Fruit fly (Drosophila melanogaster): ENCODE data around the gene Sema5c.

The Sema5c gene

dm6 chr3L:12081679-12082520, at the start of gene Sema5c:
Gene Sema5c, minus strand, starts transcription at chr3L:12081830.
- peak; percentile 63 for TF ChIP-seq gl (tag; optimal IDR thresholded peaks at IDR 0.05)
- TF ChIP-seq CG34367 (tag; optimal IDR thresholded peaks at IDR 0.05) = peak; percentile 52
- TF ChIP-seq CG10348 (GFP tag; IDR thresholded peaks at IDR 0.05) = no peak
- no peak for TF ChIP-seq D1 (tag; optimal IDR thresholded peaks at IDR 0.05)
- TF ChIP-seq Ets98B (GFP tag; IDR thresholded peaks at IDR 0.05) = peak; percentile 72
- TF ChIP-seq CG4496 (GFP tag; IDR thresholded peaks at IDR 0.05) = peak; percentile 84
- TF ChIP-seq fd96Ca (GFP tag; IDR thresholded peaks at IDR 0.05) = peak; percentile 53; the same call in 2 of the 3 replicates
- TF ChIP-seq Pif1B (GFP tag; optimal IDR thresholded peaks at IDR 0.05) = peak; percentile 71
- peak; percentile 68 for TF ChIP-seq CG14655 (GFP tag; optimal IDR thresholded peaks at IDR 0.05)
- peak; percentile 76 for TF ChIP-seq CG15710 (tag; optimal IDR thresholded peaks at IDR 0.05)
- peak; percentile 30 for TF ChIP-seq Pif1A (GFP tag; optimal IDR thresholded peaks at IDR 0.05)
- peak; percentile 78 for TF ChIP-seq CG9948 (tag; optimal IDR thresholded peaks at IDR 0.05)
- TF ChIP-seq CG13204 (GFP tag; optimal IDR thresholded peaks at IDR 0.05) = peak; percentile 32
- peak; percentile 12 for TF ChIP-seq CG8301 (tag; optimal IDR thresholded peaks at IDR 0.05)
- peak; percentile 69 for TF ChIP-seq Snoo (tag; optimal IDR thresholded peaks at IDR 0.05)
- TF ChIP-seq CG32121 (GFP tag; IDR thresholded peaks at IDR 0.05) = peak; percentile 40; the same call in 1 of the 2 replicates
- peak; percentile 55 for TF ChIP-seq rn (GFP tag; IDR thresholded peaks at IDR 0.05)
- peak; percentile 86 for TF ChIP-seq CG8159 (tag; optimal IDR thresholded peaks at IDR 0.05)
- peak; percentile 81 for TF ChIP-seq CG12605 (GFP tag; IDR thresholded peaks at IDR 0.05)
- peak; percentile 58 for TF ChIP-seq CG17806 (tag; optimal IDR thresholded peaks at IDR 0.05)
- TF ChIP-seq EcR (GFP tag; optimal IDR thresholded peaks at IDR 0.05) = peak; percentile 79

- TF ChIP-seq CG14655 (GFP tag; optimal IDR thresholded peaks at IDR 0.05) (no peak), EcR (GFP tag; optimal IDR thresholded peaks at IDR 0.05) (peak; percentile 40)
These were observed 47.5 kb upstream of the Sema5c start, which contains the start of gene Lsp2 for dm6 chr3L:12129111-12129510. Gene Lsp2, plus strand, starts transcription at chr3L:12129393.

dm6 chr3L:12127294-12128029, 45.8 kb upstream of the Sema5c start, which contains the start of the genes Ir68b and CG34241:
Gene Ir68b, minus strand, starts transcription at chr3L:12127394.
Gene CG34241, plus strand, starts transcription at chr3L:12127979.
- no peak for TF ChIP-seq CG8159 (tag; optimal IDR thresholded peaks at IDR 0.05)
- no peak for TF ChIP-seq Pif1B (GFP tag; optimal IDR thresholded peaks at IDR 0.05)
- TF ChIP-seq CG32121 (GFP tag; IDR thresholded peaks at IDR 0.05) = no peak
- no peak for TF ChIP-seq fd96Ca (GFP tag; IDR thresholded peaks at IDR 0.05)
- no peak for TF ChIP-seq CG9948 (tag; optimal IDR thresholded peaks at IDR 0.05)
- TF ChIP-seq CG4496 (GFP tag; IDR thresholded peaks at IDR 0.05) = no peak
- TF ChIP-seq CG34367 (tag; optimal IDR thresholded peaks at IDR 0.05) = no peak

- TF ChIP-seq CG10348 (GFP tag; IDR thresholded peaks at IDR 0.05) (no peak), Pif1B (GFP tag; optimal IDR thresholded peaks at IDR 0.05) (peak; percentile 80), Pif1A (GFP tag; optimal IDR thresholded peaks at IDR 0.05) (peak; percentile 88), CG32121 (GFP tag; IDR thresholded peaks at IDR 0.05) (no peak), CG15710 (tag; optimal IDR thresholded peaks at IDR 0.05) (peak; percentile 65), gl (tag; optimal IDR thresholded peaks at IDR 0.05) (peak; percentile 75), Ets98B (GFP tag; IDR thresholded peaks at IDR 0.05) (peak; percentile 76), CG8301 (tag; optimal IDR thresholded peaks at IDR 0.05) (peak; percentile 57), CG13204 (GFP tag; optimal IDR thresholded peaks at IDR 0.05) (peak; percentile 81), CG12605 (GFP tag; IDR thresholded peaks at IDR 0.05) (peak; percentile 76), rn (GFP tag; IDR thresholded peaks at IDR 0.05) (no peak), EcR (GFP tag; optimal IDR thresholded peaks at IDR 0.05) (no peak), fd96Ca (GFP tag; IDR thresholded peaks at IDR 0.05) (peak; percentile 76), CG9948 (tag; optimal IDR thresholded peaks at IDR 0.05) (peak; percentile 21), D1 (tag; optimal IDR thresholded peaks at IDR 0.05) (no peak), CG34367 (tag; optimal IDR thresholded peaks at IDR 0.05) (peak; percentile 79), CG8159 (tag; optimal IDR thresholded peaks at IDR 0.05) (peak; percentile 64), CG4496 (GFP tag; IDR thresholded peaks at IDR 0.05) (peak; percentile 94), Snoo (tag; optimal IDR thresholded peaks at IDR 0.05) (peak; percentile 93), CG14655 (GFP tag; optimal IDR thresholded peaks at IDR 0.05) (no peak), CG17806 (tag; optimal IDR thresholded peaks at IDR 0.05) (peak; percentile 56)
These were observed 43.3 kb upstream of the Sema5c start, which contains the start of gene yps for dm6 chr3L:12124975-12125374. Gene yps, minus strand, starts transcription at chr3L:12125150.

- no peak for TF ChIP-seq CG10348 (GFP tag; IDR thresholded peaks at IDR 0.05)
- no peak for TF ChIP-seq CG4496 (GFP tag; IDR thresholded peaks at IDR 0.05)
- TF ChIP-seq Ets98B (GFP tag; IDR thresholded peaks at IDR 0.05) = peak; percentile 57; the same call in 1 of the 2 replicates
- peak; percentile 50 for TF ChIP-seq EcR (GFP tag; optimal IDR thresholded peaks at IDR 0.05)
- peak; percentile 3 for TF ChIP-seq CG17806 (tag; optimal IDR thresholded peaks at IDR 0.05)
- TF ChIP-seq CG14655 (GFP tag; optimal IDR thresholded peaks at IDR 0.05) = no peak
- TF ChIP-seq fd96Ca (GFP tag; IDR thresholded peaks at IDR 0.05) = peak; percentile 54; the same call in 1 of the 3 replicates
- TF ChIP-seq CG13204 (GFP tag; optimal IDR thresholded peaks at IDR 0.05) = peak; percentile 78
- 0 out of 2 replicates have a peak, but pooled peaks have one; percentile 28 for TF ChIP-seq CG12605 (GFP tag; IDR thresholded peaks at IDR 0.05)
- TF ChIP-seq CG32121 (GFP tag; IDR thresholded peaks at IDR 0.05) = peak; percentile 64
- peak; percentile 20 for TF ChIP-seq CG15710 (tag; optimal IDR thresholded peaks at IDR 0.05)
- no peak for TF ChIP-seq D1 (tag; optimal IDR thresholded peaks at IDR 0.05)
- TF ChIP-seq Pif1B (GFP tag; optimal IDR thresholded peaks at IDR 0.05) = no peak
- no peak for TF ChIP-seq CG8301 (tag; optimal IDR thresholded peaks at IDR 0.05)
- TF ChIP-seq CG34367 (tag; optimal IDR thresholded peaks at IDR 0.05) = peak; percentile 4
- TF ChIP-seq gl (tag; optimal IDR thresholded peaks at IDR 0.05) = peak; percentile 16
- no peak for TF ChIP-seq Pif1A (GFP tag; optimal IDR thresholded peaks at IDR 0.05)
- TF ChIP-seq CG9948 (tag; optimal IDR thresholded peaks at IDR 0.05) = no peak
- TF ChIP-seq rn (GFP tag; IDR thresholded peaks at IDR 0.05) = no peak
- no peak for TF ChIP-seq Snoo (tag; optimal IDR thresholded peaks at IDR 0.05)
- TF ChIP-seq CG8159 (tag; optimal IDR thresholded peaks at IDR 0.05) = peak; percentile 6
These were observed 42.5 kb upstream of the Sema5c start for dm6 chr3L:12124138-12124583.
